Fruit fly (Drosophila melanogaster): ENCODE measurements around the gene mtg.

mtg gene

dm6 chr3R:8256040-8256439 lies 5.7 kb downstream of the mtg start:
- TF ChIP-seq CG32121 (GFP tag; IDR thresholded peaks at IDR 0.05) = peak; percentile 53
- no peak for TF ChIP-seq rn (GFP tag; IDR thresholded peaks at IDR 0.05)
- TF ChIP-seq Pif1B (GFP tag; optimal IDR thresholded peaks at IDR 0.05) = no peak
- TF ChIP-seq CG9948 (tag; optimal IDR thresholded peaks at IDR 0.05) = no peak
- peak; percentile 68 for TF ChIP-seq CG14655 (GFP tag; optimal IDR thresholded peaks at IDR 0.05)
- TF ChIP-seq Ets98B (GFP tag; IDR thresholded peaks at IDR 0.05) = peak; percentile 47; the same call in 1 of the 2 replicates
- no peak for TF ChIP-seq D1 (tag; optimal IDR thresholded peaks at IDR 0.05)
- no peak for TF ChIP-seq gl (tag; optimal IDR thresholded peaks at IDR 0.05)
- no peak for TF ChIP-seq CG34367 (tag; optimal IDR thresholded peaks at IDR 0.05)
- TF ChIP-seq Pif1A (GFP tag; optimal IDR thresholded peaks at IDR 0.05) = no peak
- TF ChIP-seq CG10348 (GFP tag; IDR thresholded peaks at IDR 0.05) = no peak
- TF ChIP-seq CG12605 (GFP tag; IDR thresholded peaks at IDR 0.05) = peak; percentile 36; the same call in 1 of the 2 replicates
- no peak for TF ChIP-seq CG13204 (GFP tag; optimal IDR thresholded peaks at IDR 0.05)
- TF ChIP-seq Snoo (tag; optimal IDR thresholded peaks at IDR 0.05) = no peak
- no peak for TF ChIP-seq CG4496 (GFP tag; IDR thresholded peaks at IDR 0.05)
- TF ChIP-seq CG8159 (tag; optimal IDR thresholded peaks at IDR 0.05) = no peak
- TF ChIP-seq CG17806 (tag; optimal IDR thresholded peaks at IDR 0.05) = no peak
- peak; percentile 68 for TF ChIP-seq CG8301 (tag; optimal IDR thresholded peaks at IDR 0.05)
- no peak for TF ChIP-seq CG15710 (tag; optimal IDR thresholded peaks at IDR 0.05)
- TF ChIP-seq EcR (GFP tag; optimal IDR thresholded peaks at IDR 0.05) = no peak
- TF ChIP-seq fd96Ca (GFP tag; IDR thresholded peaks at IDR 0.05) = no peak

- TF ChIP-seq CG34367 (tag; optimal IDR thresholded peaks at IDR 0.05) (no peak), Ets98B (GFP tag; IDR thresholded peaks at IDR 0.05) (no peak), rn (GFP tag; IDR thresholded peaks at IDR 0.05) (no peak), CG17806 (tag; optimal IDR thresholded peaks at IDR 0.05) (no peak), gl (tag; optimal IDR thresholded peaks at IDR 0.05) (no peak), Pif1B (GFP tag; optimal IDR thresholded peaks at IDR 0.05) (no peak), CG8159 (tag; optimal IDR thresholded peaks at IDR 0.05) (no peak), CG14655 (GFP tag; optimal IDR thresholded peaks at IDR 0.05) (no peak), D1 (tag; optimal IDR thresholded peaks at IDR 0.05) (no peak), Snoo (tag; optimal IDR thresholded peaks at IDR 0.05) (no peak), Pif1A (GFP tag; optimal IDR thresholded peaks at IDR 0.05) (no peak), CG8301 (tag; optimal IDR thresholded peaks at IDR 0.05) (no peak), CG4496 (GFP tag; IDR thresholded peaks at IDR 0.05) (no peak), EcR (GFP tag; optimal IDR thresholded peaks at IDR 0.05) (no peak), CG10348 (GFP tag; IDR thresholded peaks at IDR 0.05) (no peak), CG32121 (GFP tag; IDR thresholded peaks at IDR 0.05) (no peak), CG9948 (tag; optimal IDR thresholded peaks at IDR 0.05) (no peak), CG12605 (GFP tag; IDR thresholded peaks at IDR 0.05) (no peak)
Measured at dm6 chr3R:8261634-8262033, 11.3 kb downstream of the mtg start.

dm6 chr3R:8264302-8265080 lies 14.2 kb downstream of the mtg start, which contains the start of the genes RPA1 and Mcm2:
Gene RPA1, minus strand, starts transcription at chr3R:8264451.
Gene Mcm2, plus strand, starts transcription at chr3R:8264970.
- TF ChIP-seq EcR (GFP tag; optimal IDR thresholded peaks at IDR 0.05) (no peak), CG4496 (GFP tag; IDR thresholded peaks at IDR 0.05) (peak; percentile 85), Ets98B (GFP tag; IDR thresholded peaks at IDR 0.05) (peak; percentile 71; the same call in 1 of the 2 replicates), CG14655 (GFP tag; optimal IDR thresholded peaks at IDR 0.05) (no peak), CG12605 (GFP tag; IDR thresholded peaks at IDR 0.05) (no peak), CG9948 (tag; optimal IDR thresholded peaks at IDR 0.05) (peak; percentile 77), CG17806 (tag; optimal IDR thresholded peaks at IDR 0.05) (peak; percentile 70), gl (tag; optimal IDR thresholded peaks at IDR 0.05) (no peak), CG10348 (GFP tag; IDR thresholded peaks at IDR 0.05) (peak; percentile 39; the same call in 1 of the 2 replicates), CG8159 (tag; optimal IDR thresholded peaks at IDR 0.05) (peak; percentile 83), CG34367 (tag; optimal IDR thresholded peaks at IDR 0.05) (peak; percentile 65), Snoo (tag; optimal IDR thresholded peaks at IDR 0.05) (peak; percentile 85), CG15710 (tag; optimal IDR thresholded peaks at IDR 0.05) (peak; percentile 83), Pif1B (GFP tag; optimal IDR thresholded peaks at IDR 0.05) (no peak), CG13204 (GFP tag; optimal IDR thresholded peaks at IDR 0.05) (no peak), CG8301 (tag; optimal IDR thresholded peaks at IDR 0.05) (peak; percentile 64), rn (GFP tag; IDR thresholded peaks at IDR 0.05) (peak; percentile 73), CG32121 (GFP tag; IDR thresholded peaks at IDR 0.05) (peak; percentile 73), fd96Ca (GFP tag; IDR thresholded peaks at IDR 0.05) (peak; percentile 61; the same call in 2 of the 3 replicates)

dm6 chr3R:8269740-8270139 lies 19.4 kb downstream of the mtg start, which contains the start of gene CG9630:
Gene CG9630, minus strand, starts transcription at chr3R:8269896.
- TF ChIP-seq Pif1A (GFP tag; optimal IDR thresholded peaks at IDR 0.05) = no peak
- no peak for TF ChIP-seq D1 (tag; optimal IDR thresholded peaks at IDR 0.05)
- TF ChIP-seq CG10348 (GFP tag; IDR thresholded peaks at IDR 0.05) = no peak

dm6 chr3R:8272573-8273165 lies 22.4 kb downstream of the mtg start:
- TF ChIP-seq CG13204 (GFP tag; optimal IDR thresholded peaks at IDR 0.05) = no peak
- no peak for TF ChIP-seq Pif1A (GFP tag; optimal IDR thresholded peaks at IDR 0.05)
- TF ChIP-seq Ets98B (GFP tag; IDR thresholded peaks at IDR 0.05) = no peak
- no peak for TF ChIP-seq CG17806 (tag; optimal IDR thresholded peaks at IDR 0.05)
- no peak for TF ChIP-seq CG15710 (tag; optimal IDR thresholded peaks at IDR 0.05)
- peak; percentile 56 for TF ChIP-seq Snoo (tag; optimal IDR thresholded peaks at IDR 0.05)
- no peak for TF ChIP-seq fd96Ca (GFP tag; IDR thresholded peaks at IDR 0.05)
- no peak for TF ChIP-seq CG14655 (GFP tag; optimal IDR thresholded peaks at IDR 0.05)

Data from whole organism, pupa.